Worm (Caenorhabditis elegans): ENCODE measurements around the gene Y17D7C.6.

- no peak for TF ChIP-seq him-1 (tag; optimal IDR thresholded peaks at IDR 0.05)
- no peak for TF ChIP-seq dao-5 (tag; optimal IDR thresholded peaks at IDR 0.05)
These were observed 14.5 kb downstream of the Y17D7C.6 start for ce11 chrV:18724076-18724475.

Measured in whole organism, L4/young adult.